Worm (Caenorhabditis elegans): ENCODE results near the gene C06A1.3.

Gene C06A1.3

ce11 chrII:10563368-10563767, 8.7 kb upstream of the C06A1.3 start, which contains the start of gene cdc-48.1 (continued):
- TF ChIP-seq fos-1 (tag; optimal IDR thresholded peaks at IDR 0.05), result peak; percentile 93
- TF ChIP-seq nhr-237 (tag; optimal IDR thresholded peaks at IDR 0.05), result peak; percentile 89
- TF ChIP-seq arid-1 (GFP tag; conservative IDR thresholded peaks at IDR 0.05), result peak; percentile 99
- TF ChIP-seq nhr-6 (tag; optimal IDR thresholded peaks at IDR 0.05), result peak; percentile 100
- peak; percentile 88 to 94; a peak in 3 of 4 replicates for TF ChIP-seq madf-5 (GFP tag; IDR thresholded peaks at IDR 0.05)
- peak; percentile 93 for TF ChIP-seq mxl-2 (GFP tag; conservative IDR thresholded peaks at IDR 0.05)
- TF ChIP-seq Y48G9A.11 (GFP tag; IDR thresholded peaks at IDR 0.05), result peak; percentile 95
- peak; percentile 100 for TF ChIP-seq nhr-77 (tag; optimal IDR thresholded peaks at IDR 0.05)
- peak; percentile 92; the same call in 1 of the 2 replicates for TF ChIP-seq daf-8 (GFP tag; IDR thresholded peaks at IDR 0.05)

- TF ChIP-seq T26A8.4 (GFP tag; IDR thresholded peaks at IDR 0.05), result no peak
- no peak for TF ChIP-seq ZK337.2 (GFP tag; IDR thresholded peaks at IDR 0.05)
- TF ChIP-seq snpc-1.2 (GFP tag; IDR thresholded peaks at IDR 0.05), result no peak
- TF ChIP-seq ceh-20 (GFP tag; IDR thresholded peaks at IDR 0.05), result no peak
- TF ChIP-seq ceh-62 (tag; optimal IDR thresholded peaks at IDR 0.05), result no peak
- TF ChIP-seq lin-1 (GFP tag; IDR thresholded peaks at IDR 0.05), result no peak
- no peak for TF ChIP-seq nhr-25 (tag; optimal IDR thresholded peaks at IDR 0.05; ENCODE audit: borderline replicate concordance, insufficient read depth)
- no peak for TF ChIP-seq madf-9 (GFP tag; conservative IDR thresholded peaks at IDR 0.05)
These were observed 7.5 kb upstream of the C06A1.3 start, which contains the start of the genes C06A1.6 and C06A1.7 for ce11 chrII:10564578-10564977. Gene C06A1.6, minus strand, starts transcription at chrII:10564678. Gene C06A1.7, plus strand, starts transcription at chrII:10564891.

- TF ChIP-seq aha-1 (tag), result peak; percentile 77
- TF ChIP-seq set-16 (GFP tag; IDR thresholded peaks at IDR 0.05), result peak; percentile 53; the same call in 1 of the 2 replicates
- no peak for TF ChIP-seq egl-27 (tag; optimal IDR thresholded peaks at IDR 0.05)
These were observed 5.6 kb upstream of the C06A1.3 start for ce11 chrII:10566458-10566857.

DNA sequence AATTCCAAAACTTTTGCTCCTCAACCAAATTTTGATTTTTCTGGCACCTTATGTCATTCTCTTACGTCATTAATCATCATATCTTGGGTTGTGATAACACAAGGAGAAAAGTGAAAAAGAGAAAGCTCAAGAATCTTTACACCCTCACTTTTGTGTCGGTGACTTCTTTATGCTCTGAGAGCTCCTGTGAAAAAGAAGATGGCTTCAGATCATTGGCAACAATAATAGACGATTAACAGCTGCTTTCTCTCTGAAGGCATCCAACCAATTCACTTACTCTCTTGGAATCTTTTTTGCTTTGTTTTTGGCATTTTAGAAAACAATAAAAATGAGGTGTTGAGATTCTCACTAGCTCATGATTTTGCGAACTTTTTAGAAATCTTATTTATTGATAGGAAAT, 2.6 kb upstream of the C06A1.3 start:
- no peak for TF ChIP-seq zip-2 (tag; optimal IDR thresholded peaks at IDR 0.05)
- no peak for TF ChIP-seq mep-1 (tag; optimal IDR thresholded peaks at IDR 0.05)
- peak; percentile 75 for TF ChIP-seq nhr-11 (tag; optimal IDR thresholded peaks at IDR 0.05)
- peak in 1 of 2 experiments; percentile 54 for TF ChIP-seq daf-16 (GFP tag; optimal IDR thresholded peaks at IDR 0.05)
- TF ChIP-seq daf-16 (tag; optimal IDR thresholded peaks at IDR 0.05), result no peak
- TF ChIP-seq aha-1 (tag), result no peak
- no peak for TF ChIP-seq spr-1 (tag; optimal IDR thresholded peaks at IDR 0.05)

DNA sequence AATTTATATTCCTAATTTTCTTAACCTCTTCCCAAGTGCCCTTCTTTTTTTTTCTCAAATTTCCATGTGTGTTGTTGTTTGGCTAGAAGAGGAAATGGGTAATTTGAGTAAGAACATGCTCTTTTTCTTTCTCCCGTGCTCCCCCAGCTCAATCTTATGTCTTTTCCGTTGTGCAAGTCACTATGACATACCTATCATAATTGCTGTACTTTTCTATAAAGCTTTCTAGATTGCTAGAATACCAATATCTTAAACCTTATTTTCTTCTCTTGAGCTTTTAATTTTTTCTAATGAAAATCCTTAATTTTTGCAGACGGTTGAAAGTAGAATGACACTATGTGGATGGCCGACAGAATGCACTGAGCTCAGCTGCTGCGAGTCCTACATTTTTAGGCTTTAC, 1.8 kb upstream of the C06A1.3 start, which contains the start of gene txt-13:
txt-13 (plus strand) TSS at position 301 of the 400 bp plus-strand sequence.
- no peak for TF ChIP-seq ztf-7 (tag; optimal IDR thresholded peaks at IDR 0.05)
- TF ChIP-seq hlh-30 (tag; optimal IDR thresholded peaks at IDR 0.05; ENCODE audit: insufficient read depth), result no peak
- TF ChIP-seq nhr-11 (tag; optimal IDR thresholded peaks at IDR 0.05), result no peak
- TF ChIP-seq D1046.2 (GFP tag; IDR thresholded peaks at IDR 0.05), result no peak
- no peak for TF ChIP-seq Y5F2A.4 (GFP tag; optimal IDR thresholded peaks at IDR 0.05)
- TF ChIP-seq ctbp-1 (GFP tag; IDR thresholded peaks at IDR 0.05), result no peak
- no peak for TF ChIP-seq nhr-25 (tag; optimal IDR thresholded peaks at IDR 0.05; ENCODE audit: borderline replicate concordance, insufficient read depth)
- TF ChIP-seq ZK546.5 (tag; optimal IDR thresholded peaks at IDR 0.05), result no peak
- no peak for TF ChIP-seq F49E8.2 (tag; optimal IDR thresholded peaks at IDR 0.05; ENCODE audit: borderline replicate concordance)
- TF ChIP-seq ces-1 (GFP tag; optimal IDR thresholded peaks at IDR 0.05), result no peak
- TF ChIP-seq Y105C5A.15 (GFP tag; IDR thresholded peaks at IDR 0.05), result no peak
- no peak for TF ChIP-seq nhr-41 (GFP tag; IDR thresholded peaks at IDR 0.05)
- no peak for TF ChIP-seq duxl-1 (tag; optimal IDR thresholded peaks at IDR 0.05; ENCODE audit: poor library complexity)
- no peak for TF ChIP-seq F26F4.8 (GFP tag; conservative IDR thresholded peaks at IDR 0.05)
- TF ChIP-seq mes-2 (tag; optimal IDR thresholded peaks at IDR 0.05; ENCODE audit: poor library complexity, severe bottlenecking), result no peak

Data from whole organism, L4 larva.